Worm (Caenorhabditis elegans): Measurements from ENCODE around the gene K01A12.3.

Gene K01A12.3

DNA sequence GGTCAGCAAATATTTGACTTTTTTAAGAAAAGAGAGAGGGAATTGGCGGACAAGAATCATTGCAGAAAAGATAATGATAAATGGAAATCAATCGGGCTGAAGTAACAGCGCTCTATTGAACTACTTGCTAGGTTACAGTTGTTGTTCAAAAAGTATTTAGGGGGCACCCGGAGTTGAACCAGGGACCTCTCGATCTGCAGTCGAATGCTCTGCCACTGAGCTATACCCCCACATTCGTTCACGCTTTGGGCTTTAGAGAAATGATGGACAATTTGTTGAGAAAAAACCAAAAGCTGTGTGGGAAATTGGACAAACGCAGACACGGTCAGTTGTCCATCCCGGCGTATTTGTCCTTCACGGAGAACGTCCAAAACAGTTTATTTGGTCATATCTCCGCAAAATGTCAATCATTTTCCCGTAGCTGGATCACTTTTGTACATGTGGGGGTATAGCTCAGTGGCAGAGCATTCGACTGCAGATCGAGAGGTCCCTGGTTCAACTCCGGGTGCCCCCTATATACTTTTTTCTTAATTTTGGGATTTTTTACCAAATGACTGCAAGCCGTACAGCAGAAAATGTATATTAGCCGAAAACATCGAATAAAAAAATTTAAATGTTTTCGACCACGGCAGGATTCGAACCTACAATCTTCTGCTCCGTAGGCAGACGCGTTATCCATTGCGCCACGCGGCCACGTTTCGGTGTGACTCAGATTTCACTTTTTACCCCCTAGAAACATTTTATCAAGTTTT is 974 bp downstream of the K01A12.3 start (continued):
- TF ChIP-seq ceh-40 (GFP tag; IDR thresholded peaks at IDR 0.05) (peak; percentile 79), F10E7.11 (tag; optimal IDR thresholded peaks at IDR 0.05) (no peak), rcor-1 (GFP tag; IDR thresholded peaks at IDR 0.05) (peak; percentile 58; the same call in 1 of the 2 replicates), Y53G8AR.9 (GFP tag; conservative IDR thresholded peaks at IDR 0.05) (peak; percentile 68; the same call in 1 of the 2 replicates), ama-1 (optimal IDR thresholded peaks at IDR 0.05) (no peak), ama-1 (GFP tag; optimal IDR thresholded peaks at IDR 0.05) (peak in 1 of 2 experiments; percentile 74), fkh-3 (tag; optimal IDR thresholded peaks at IDR 0.05) (no peak), mxl-1 (tag; optimal IDR thresholded peaks at IDR 0.05) (no peak), nhr-120 (GFP tag; IDR thresholded peaks at IDR 0.05) (no peak), bed-1 (GFP tag; IDR thresholded peaks at IDR 0.05) (no peak), F57C9.4 (tag; optimal IDR thresholded peaks at IDR 0.05) (no peak), tbp1 (GFP tag; optimal IDR thresholded peaks at IDR 0.05) (peak; percentile 84), egl-18 (GFP tag; IDR thresholded peaks at IDR 0.05) (no peak), lin-26 (GFP tag; IDR thresholded peaks at IDR 0.05) (peak; percentile 88), ztf-26 (tag; optimal IDR thresholded peaks at IDR 0.05) (peak; percentile 38), repo-1 (tag; optimal IDR thresholded peaks at IDR 0.05) (peak; percentile 23), snpc-4 (GFP tag; optimal IDR thresholded peaks at IDR 0.05) (peak; percentile 19), snpc-4 (tag; optimal IDR thresholded peaks at IDR 0.05) (peak in 3 of 4 experiments; percentile 10 to 61 (median 43)), snpc-3.4 (tag; optimal IDR thresholded peaks at IDR 0.05) (peak; percentile 39), madf-6 (GFP tag; IDR thresholded peaks at IDR 0.05) (no peak), C17E4.6 (GFP tag; IDR thresholded peaks at IDR 0.05) (no peak), zfh-2 (GFP tag; conservative IDR thresholded peaks at IDR 0.05) (peak; percentile 49), nhr-80 (tag; optimal IDR thresholded peaks at IDR 0.05) (peak; percentile 21), pha-4 (tag; optimal IDR thresholded peaks at IDR 0.05) (no peak), hrde-1 (tag; optimal IDR thresholded peaks at IDR 0.05; ENCODE audit: borderline replicate concordance) (no peak), gei-17 (GFP tag; optimal IDR thresholded peaks at IDR 0.05) (peak; percentile 23), C06A6.2 (GFP tag; conservative IDR thresholded peaks at IDR 0.05) (no peak), ztf-18 (tag; optimal IDR thresholded peaks at IDR 0.05) (peak; percentile 35), ceh-58 (GFP tag; IDR thresholded peaks at IDR 0.05) (0 out of 2 replicates have a peak, but pooled peaks have one; percentile 54), snpc-1.1 (tag; optimal IDR thresholded peaks at IDR 0.05; ENCODE audit: insufficient read depth) (no peak), cebp-2 (GFP tag; IDR thresholded peaks at IDR 0.05) (no peak), hlh-12 (tag; optimal IDR thresholded peaks at IDR 0.05) (no peak), unc-130 (GFP tag; optimal IDR thresholded peaks at IDR 0.05) (no peak), ztf-28 (GFP tag; IDR thresholded peaks at IDR 0.05) (0 out of 2 replicates have a peak, but pooled peaks have one; percentile 41)

DNA sequence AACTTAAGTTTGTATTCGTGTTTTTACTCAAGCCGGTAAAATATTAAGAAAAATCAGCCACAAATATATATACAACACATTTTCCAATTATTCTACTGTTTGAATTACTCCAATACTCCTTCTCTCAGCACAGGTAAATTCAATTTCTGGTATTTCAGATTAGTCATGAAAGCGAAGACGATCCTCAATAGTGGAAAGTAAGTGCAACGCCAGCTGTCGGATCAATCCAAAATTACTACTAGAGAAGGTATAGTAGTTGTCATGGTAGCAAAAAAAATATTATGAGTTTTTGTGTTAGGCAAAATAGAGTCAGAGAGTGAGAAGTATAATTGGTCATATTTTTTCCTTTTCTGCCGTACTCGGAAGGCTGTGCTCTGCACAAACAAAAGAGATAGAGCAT is 11.9 kb downstream of the K01A12.3 start, which contains the start of gene K01A12.2:
Gene K01A12.2 (plus strand): TSS at position 301 of the 400 bp plus-strand sequence.
- TF ChIP-seq efl-1 (GFP tag; optimal IDR thresholded peaks at IDR 0.05), result no peak
- no peak for TF ChIP-seq let-526 (GFP tag; IDR thresholded peaks at IDR 0.05)
- TF ChIP-seq nhr-90 (tag; optimal IDR thresholded peaks at IDR 0.05), result no peak
- TF ChIP-seq dpff-1 (tag; optimal IDR thresholded peaks at IDR 0.05), result no peak
- TF ChIP-seq athp-1 (tag; optimal IDR thresholded peaks at IDR 0.05), result no peak

Data from whole organism, young adult.